Worm (Caenorhabditis elegans): ENCODE measurements around the gene E02A10.4.

The E02A10.4 gene

ce11 chrV:12579299-12579698, 11.5 kb upstream of the E02A10.4 start, which contains the start of gene E02A10.3:
Gene E02A10.3 (plus strand): TSS chrV:12579599.
- TF ChIP-seq pag-3 (tag; optimal IDR thresholded peaks at IDR 0.05; ENCODE audit: borderline replicate concordance): no peak
- TF ChIP-seq ets-4 (tag; optimal IDR thresholded peaks at IDR 0.05): no peak
- TF ChIP-seq tbx-7 (tag; optimal IDR thresholded peaks at IDR 0.05): no peak
- no peak for TF ChIP-seq mec-3 (tag; optimal IDR thresholded peaks at IDR 0.05; ENCODE audit: borderline replicate concordance)
- no peak for TF ChIP-seq gmeb-2 (tag; optimal IDR thresholded peaks at IDR 0.05)
- TF ChIP-seq ceh-48 (tag; optimal IDR thresholded peaks at IDR 0.05): no peak
- no peak for TF ChIP-seq ceh-19 (GFP tag; optimal IDR thresholded peaks at IDR 0.05)
- TF ChIP-seq ceh-30 (tag; optimal IDR thresholded peaks at IDR 0.05): no peak
- no peak for TF ChIP-seq T23F11.4 (GFP tag; optimal IDR thresholded peaks at IDR 0.05)
- TF ChIP-seq ceh-45 (GFP tag; IDR thresholded peaks at IDR 0.05): no peak
- no peak for TF ChIP-seq pha-4 (tag; optimal IDR thresholded peaks at IDR 0.05)
- TF ChIP-seq tbx-2 (tag; optimal IDR thresholded peaks at IDR 0.05): no peak
- no peak for TF ChIP-seq che-1 (tag; optimal IDR thresholded peaks at IDR 0.05)
- no peak for TF ChIP-seq lim-6 (tag; optimal IDR thresholded peaks at IDR 0.05)
- no peak for TF ChIP-seq npax-4 (tag; optimal IDR thresholded peaks at IDR 0.05)
- TF ChIP-seq ceh-14 (tag; optimal IDR thresholded peaks at IDR 0.05): no peak
- no peak for TF ChIP-seq zip-5 (tag; optimal IDR thresholded peaks at IDR 0.05)
- TF ChIP-seq odd-2 (tag; optimal IDR thresholded peaks at IDR 0.05): no peak
- TF ChIP-seq C38D4.7 (GFP tag; optimal IDR thresholded peaks at IDR 0.05): no peak

- TF ChIP-seq eyg-1 (tag; optimal IDR thresholded peaks at IDR 0.05) (no peak), sox-2 (GFP tag; IDR thresholded peaks at IDR 0.05) (no peak), ceh-22 (tag; optimal IDR thresholded peaks at IDR 0.05) (no peak), lin-11 (tag; optimal IDR thresholded peaks at IDR 0.05) (no peak), ceh-19 (GFP tag; optimal IDR thresholded peaks at IDR 0.05) (no peak), T23F11.4 (GFP tag; optimal IDR thresholded peaks at IDR 0.05) (no peak), C38D4.7 (GFP tag; optimal IDR thresholded peaks at IDR 0.05) (no peak), ceh-14 (tag; optimal IDR thresholded peaks at IDR 0.05) (no peak), ceh-45 (GFP tag; IDR thresholded peaks at IDR 0.05) (no peak), pha-2 (tag; optimal IDR thresholded peaks at IDR 0.05) (no peak), Y22D7AL.16 (tag; optimal IDR thresholded peaks at IDR 0.05) (no peak), che-1 (tag; optimal IDR thresholded peaks at IDR 0.05) (no peak), mec-3 (tag; optimal IDR thresholded peaks at IDR 0.05; ENCODE audit: borderline replicate concordance) (no peak), ets-4 (tag; optimal IDR thresholded peaks at IDR 0.05) (no peak), rnt-1 (tag; optimal IDR thresholded peaks at IDR 0.05) (no peak), syd-9 (tag; optimal IDR thresholded peaks at IDR 0.05) (no peak), gmeb-2 (tag; optimal IDR thresholded peaks at IDR 0.05) (no peak), hlh-30 (tag; optimal IDR thresholded peaks at IDR 0.05; ENCODE audit: insufficient read depth) (no peak), ama-1 (optimal IDR thresholded peaks at IDR 0.05) (no peak), fkh-10 (GFP tag; optimal IDR thresholded peaks at IDR 0.05) (no peak)
Observed at ce11 chrV:12576495-12576947, 8.8 kb upstream of the E02A10.4 start, which contains the start of gene grl-23. Gene grl-23 (minus strand): TSS chrV:12576897.

- TF ChIP-seq ceh-30 (tag; optimal IDR thresholded peaks at IDR 0.05) (no peak), Y22D7AL.16 (tag; optimal IDR thresholded peaks at IDR 0.05) (no peak), ceh-24 (tag; optimal IDR thresholded peaks at IDR 0.05) (no peak), K02D7.2 (tag; optimal IDR thresholded peaks at IDR 0.05) (no peak), F13H6.1 (tag; optimal IDR thresholded peaks at IDR 0.05) (no peak), npax-4 (tag; optimal IDR thresholded peaks at IDR 0.05) (no peak), C38D4.7 (GFP tag; optimal IDR thresholded peaks at IDR 0.05) (no peak), unc-86 (tag; optimal IDR thresholded peaks at IDR 0.05) (no peak), nhr-232 (tag; optimal IDR thresholded peaks at IDR 0.05) (no peak), ahr-1 (tag; optimal IDR thresholded peaks at IDR 0.05) (no peak), elt-4 (tag; optimal IDR thresholded peaks at IDR 0.05) (no peak), hlh-15 (tag; optimal IDR thresholded peaks at IDR 0.05) (no peak), rnt-1 (tag; optimal IDR thresholded peaks at IDR 0.05) (no peak)
Observed at ce11 chrV:12575846-12576245, 8.1 kb upstream of the E02A10.4 start.
